Worm (Caenorhabditis elegans): ENCODE results near the gene F38A5.6.

The F38A5.6 gene

DNA sequence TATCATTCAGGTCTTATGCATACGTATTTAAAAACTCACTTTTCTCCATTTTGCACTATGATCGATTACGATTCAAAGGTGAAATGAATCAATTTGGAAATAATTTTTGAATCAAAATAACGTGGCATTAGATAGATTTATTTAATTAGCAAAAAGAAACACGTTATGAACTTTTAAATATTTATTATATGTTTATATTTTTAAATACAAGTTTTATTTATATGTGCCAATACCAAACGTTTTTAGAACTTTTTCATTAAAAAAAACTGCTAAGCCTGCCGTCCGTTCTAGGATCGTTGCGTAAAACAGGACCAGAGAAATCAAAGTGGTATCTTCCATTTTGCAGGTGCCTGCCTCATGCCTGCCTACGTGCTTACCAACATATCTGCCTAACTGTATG lies at the start of gene F38A5.6:
TSS of gene F38A5.6 (minus strand) at position 101 of the 400 bp plus-strand sequence.
- no peak for TF ChIP-seq tab-1 (GFP tag; IDR thresholded peaks at IDR 0.05)
- no peak for TF ChIP-seq cog-1 (tag; optimal IDR thresholded peaks at IDR 0.05)
- TF ChIP-seq ref-1 (GFP tag; conservative IDR thresholded peaks at IDR 0.05): no peak
- TF ChIP-seq ztf-23 (GFP tag; IDR thresholded peaks at IDR 0.05): no peak
- no peak for TF ChIP-seq med-1 (GFP tag; optimal IDR thresholded peaks at IDR 0.05; ENCODE audit: insufficient read depth)
- TF ChIP-seq klf-2 (GFP tag; conservative IDR thresholded peaks at IDR 0.05): no peak
- no peak for TF ChIP-seq flt-1 (GFP tag; IDR thresholded peaks at IDR 0.05)
- no peak for TF ChIP-seq ztf-29 (GFP tag; IDR thresholded peaks at IDR 0.05)
- TF ChIP-seq T22C8.4 (GFP tag; IDR thresholded peaks at IDR 0.05): no peak

DNA sequence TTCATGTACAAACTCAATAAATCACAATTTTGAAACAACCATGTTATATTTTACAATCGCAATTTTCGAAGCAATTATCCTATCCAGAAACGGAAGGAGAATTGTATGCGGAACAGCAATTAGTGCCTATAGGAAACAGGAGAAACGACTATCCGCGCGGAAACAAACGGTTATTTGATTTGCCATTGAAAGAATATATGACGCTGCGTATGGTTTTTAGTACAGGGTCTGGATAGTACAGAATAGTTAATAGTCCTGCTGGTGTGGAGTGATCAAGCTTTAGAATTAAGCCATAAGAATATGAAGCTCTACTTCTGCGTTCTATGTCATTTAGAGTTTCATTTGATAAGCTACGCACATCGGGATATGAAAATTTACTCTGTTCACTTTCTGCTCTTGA lies 49.7 kb upstream of the F38A5.6 start:
- TF ChIP-seq ztf-29 (GFP tag; IDR thresholded peaks at IDR 0.05): no peak
- TF ChIP-seq flt-1 (GFP tag; IDR thresholded peaks at IDR 0.05): no peak
- TF ChIP-seq ref-1 (GFP tag; conservative IDR thresholded peaks at IDR 0.05): no peak
- TF ChIP-seq T22C8.4 (GFP tag; IDR thresholded peaks at IDR 0.05): no peak
- no peak for TF ChIP-seq tab-1 (GFP tag; IDR thresholded peaks at IDR 0.05)
- TF ChIP-seq ztf-23 (GFP tag; IDR thresholded peaks at IDR 0.05): no peak
- TF ChIP-seq cog-1 (tag; optimal IDR thresholded peaks at IDR 0.05): no peak
- no peak for TF ChIP-seq klf-2 (GFP tag; conservative IDR thresholded peaks at IDR 0.05)
- TF ChIP-seq med-1 (GFP tag; optimal IDR thresholded peaks at IDR 0.05; ENCODE audit: insufficient read depth): no peak

DNA sequence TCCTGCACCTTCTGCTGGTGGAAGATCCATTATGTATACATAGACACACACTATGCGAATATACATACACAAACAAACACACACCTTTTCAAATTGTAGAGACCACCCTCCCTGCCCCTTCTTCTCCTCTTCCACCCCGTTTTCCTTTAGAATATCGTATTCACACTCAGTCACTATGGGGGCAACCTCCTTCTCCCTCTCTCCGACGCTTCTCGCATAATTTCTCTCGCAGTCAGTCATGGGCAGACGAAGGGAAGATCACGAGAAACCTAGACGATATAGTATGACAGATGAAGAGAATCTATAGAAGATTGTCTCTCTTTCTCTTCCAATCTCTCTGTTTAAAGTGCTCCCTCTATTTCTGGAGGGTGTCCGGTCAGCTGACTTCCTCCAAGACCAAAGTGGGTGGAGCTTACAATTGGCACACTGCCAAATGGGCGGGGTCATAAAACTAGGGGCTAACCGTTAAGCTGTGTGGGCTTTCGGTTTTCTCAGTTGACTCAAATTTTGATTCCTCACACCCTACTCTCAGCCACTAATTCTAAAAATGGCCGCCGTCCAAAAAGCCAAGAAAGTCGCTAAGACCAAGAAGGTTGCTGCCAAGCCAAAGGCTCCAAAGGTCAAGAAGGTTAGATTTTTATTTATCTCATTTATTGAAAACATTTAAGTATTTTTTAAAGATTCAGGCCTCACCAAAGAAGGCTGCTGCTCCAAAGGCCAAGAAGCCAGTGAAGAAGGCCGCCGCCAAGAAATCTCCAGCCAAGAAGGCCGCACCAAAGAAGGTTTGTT lies 48.9 kb upstream of the F38A5.6 start, which contains the start of gene hil-7:
TSS of gene hil-7 (plus strand) at position 446 of the 789 bp plus-strand sequence.
- TF ChIP-seq T22C8.4 (GFP tag; IDR thresholded peaks at IDR 0.05) (no peak), ztf-23 (GFP tag; IDR thresholded peaks at IDR 0.05) (peak; percentile 62), ref-1 (GFP tag; conservative IDR thresholded peaks at IDR 0.05) (0 out of 2 replicates have a peak, but pooled peaks have one; percentile 12), klf-2 (GFP tag; conservative IDR thresholded peaks at IDR 0.05) (no peak), flt-1 (GFP tag; IDR thresholded peaks at IDR 0.05) (no peak; the same call in 1 of the 2 replicates), cog-1 (tag; optimal IDR thresholded peaks at IDR 0.05) (peak; percentile 74), ztf-29 (GFP tag; IDR thresholded peaks at IDR 0.05) (peak; percentile 30; the same call in 1 of the 2 replicates), med-1 (GFP tag; optimal IDR thresholded peaks at IDR 0.05; ENCODE audit: insufficient read depth) (no peak), tab-1 (GFP tag; IDR thresholded peaks at IDR 0.05) (0 out of 2 replicates have a peak, but pooled peaks have one; percentile 36)

DNA sequence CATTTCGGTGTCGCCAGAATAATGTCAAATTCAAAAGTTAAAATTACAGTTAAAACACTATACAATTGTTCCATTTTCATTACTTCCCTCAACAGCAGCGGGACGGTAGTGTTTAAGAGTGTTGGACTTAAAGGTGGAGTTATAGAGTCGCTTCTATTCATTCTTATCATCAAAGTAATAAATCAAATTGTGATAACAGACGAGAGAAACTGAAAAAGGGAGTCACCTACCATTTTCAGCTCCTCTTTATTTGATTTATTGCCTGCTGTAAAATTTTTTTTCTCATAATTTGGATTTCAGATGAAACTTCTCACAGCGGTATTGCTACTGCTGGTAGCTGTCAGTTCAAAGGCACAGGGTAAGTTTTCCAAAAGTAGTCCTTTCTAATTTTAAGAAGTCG lies 42.7 kb upstream of the F38A5.6 start, which contains the start of gene C01B10.6:
TSS of gene C01B10.6 (plus strand) at position 301 of the 400 bp plus-strand sequence.
- TF ChIP-seq cog-1 (tag; optimal IDR thresholded peaks at IDR 0.05): no peak
- no peak for TF ChIP-seq med-1 (GFP tag; optimal IDR thresholded peaks at IDR 0.05; ENCODE audit: insufficient read depth)
- no peak for TF ChIP-seq flt-1 (GFP tag; IDR thresholded peaks at IDR 0.05)

DNA sequence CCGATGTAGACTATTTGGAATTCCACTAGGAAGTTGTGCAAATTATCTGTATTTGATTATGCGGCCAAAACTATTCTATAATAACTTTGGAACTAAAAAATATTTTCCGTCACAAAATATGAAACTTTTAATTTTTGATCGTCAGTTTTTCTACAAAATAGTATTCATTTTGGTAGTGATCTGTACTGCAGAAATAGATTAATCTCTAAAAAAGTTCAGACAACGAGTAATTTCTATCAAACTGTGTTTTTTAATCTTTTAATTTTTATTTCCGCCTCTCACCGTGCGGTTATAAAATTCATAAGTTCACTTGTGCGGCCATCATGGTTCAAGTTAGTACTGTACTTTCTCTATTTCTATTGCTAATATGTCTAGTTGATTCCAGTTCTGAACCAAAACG lies 41.1 kb upstream of the F38A5.6 start, which contains the start of gene C01B10.7:
TSS of gene C01B10.7 (plus strand) at position 301 of the 400 bp plus-strand sequence.
- TF ChIP-seq ztf-29 (GFP tag; IDR thresholded peaks at IDR 0.05): no peak
- TF ChIP-seq med-1 (GFP tag; optimal IDR thresholded peaks at IDR 0.05; ENCODE audit: insufficient read depth): no peak
- TF ChIP-seq tab-1 (GFP tag; IDR thresholded peaks at IDR 0.05): no peak
- TF ChIP-seq cog-1 (tag; optimal IDR thresholded peaks at IDR 0.05): no peak
- TF ChIP-seq T22C8.4 (GFP tag; IDR thresholded peaks at IDR 0.05): no peak
- TF ChIP-seq ztf-23 (GFP tag; IDR thresholded peaks at IDR 0.05): no peak

DNA sequence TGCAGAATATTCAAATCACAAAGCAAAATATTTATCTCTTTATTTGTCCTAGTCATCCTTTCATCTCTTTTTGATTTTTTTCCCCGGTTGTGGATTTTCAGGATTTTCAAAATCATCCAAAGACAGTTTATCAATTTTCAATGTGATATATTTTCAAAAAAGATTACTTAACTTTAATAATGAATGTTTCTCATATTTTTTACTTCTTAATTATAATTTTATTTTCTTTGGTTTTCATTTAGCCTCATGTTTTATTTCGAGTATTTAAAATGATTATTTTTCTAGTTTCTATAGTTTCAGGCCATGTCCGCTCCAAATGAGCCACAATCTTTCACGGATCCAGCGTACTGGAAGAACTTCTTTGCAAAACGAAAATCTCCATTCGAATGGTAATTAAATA lies 37.6 kb upstream of the F38A5.6 start, which contains the start of gene metl-13:
TSS of gene metl-13 (plus strand) at position 301 of the 400 bp plus-strand sequence.
- TF ChIP-seq ztf-23 (GFP tag; IDR thresholded peaks at IDR 0.05) (no peak), T22C8.4 (GFP tag; IDR thresholded peaks at IDR 0.05) (no peak), med-1 (GFP tag; optimal IDR thresholded peaks at IDR 0.05; ENCODE audit: insufficient read depth) (no peak), ztf-29 (GFP tag; IDR thresholded peaks at IDR 0.05) (no peak), tab-1 (GFP tag; IDR thresholded peaks at IDR 0.05) (no peak), klf-2 (GFP tag; conservative IDR thresholded peaks at IDR 0.05) (no peak), flt-1 (GFP tag; IDR thresholded peaks at IDR 0.05) (no peak), ref-1 (GFP tag; conservative IDR thresholded peaks at IDR 0.05) (no peak), cog-1 (tag; optimal IDR thresholded peaks at IDR 0.05) (no peak)

DNA sequence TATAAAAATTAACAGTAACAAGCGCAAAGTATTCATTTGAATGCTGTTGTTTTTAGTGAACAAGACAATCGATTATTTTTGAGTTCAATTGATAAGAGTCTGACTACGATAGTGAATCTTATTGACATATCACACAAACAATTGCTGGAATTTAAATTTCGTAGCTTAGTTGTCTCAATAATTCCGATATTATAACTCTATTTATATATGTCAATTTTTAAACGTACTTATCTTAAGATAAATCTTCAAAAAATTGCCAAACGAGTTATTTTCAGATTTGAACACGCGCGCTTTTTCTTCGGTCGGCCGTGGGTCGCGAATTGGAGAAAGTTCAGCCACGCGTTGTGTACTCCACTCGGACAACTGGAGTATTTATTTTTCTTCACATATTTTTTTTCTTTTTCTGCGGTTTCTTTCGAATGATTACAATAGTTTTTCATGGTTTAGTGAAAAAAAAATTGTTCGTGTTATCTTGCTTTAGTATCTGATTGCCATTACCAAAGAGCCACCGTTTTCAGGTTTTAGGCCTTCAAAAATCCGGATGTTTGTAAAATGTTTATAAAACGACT lies 34.6 kb upstream of the F38A5.6 start, which contains the start of the genes cest-5.1 and C01B10.9:
TSS of gene cest-5.1 (minus strand) at position 51 of the 569 bp plus-strand sequence.
TSS of gene C01B10.9 (plus strand) at position 519 of the 569 bp plus-strand sequence.
- TF ChIP-seq klf-2 (GFP tag; conservative IDR thresholded peaks at IDR 0.05): no peak
- no peak; the same call in 1 of the 2 replicates for TF ChIP-seq flt-1 (GFP tag; IDR thresholded peaks at IDR 0.05)
- no peak for TF ChIP-seq med-1 (GFP tag; optimal IDR thresholded peaks at IDR 0.05; ENCODE audit: insufficient read depth)
- no peak for TF ChIP-seq tab-1 (GFP tag; IDR thresholded peaks at IDR 0.05)
- peak; percentile 9 for TF ChIP-seq cog-1 (tag; optimal IDR thresholded peaks at IDR 0.05)
- 0 out of 2 replicates have a peak, but pooled peaks have one; percentile 27 for TF ChIP-seq T22C8.4 (GFP tag; IDR thresholded peaks at IDR 0.05)
- TF ChIP-seq ztf-29 (GFP tag; IDR thresholded peaks at IDR 0.05): no peak
- no peak for TF ChIP-seq ztf-23 (GFP tag; IDR thresholded peaks at IDR 0.05)
- TF ChIP-seq ref-1 (GFP tag; conservative IDR thresholded peaks at IDR 0.05): no peak

DNA sequence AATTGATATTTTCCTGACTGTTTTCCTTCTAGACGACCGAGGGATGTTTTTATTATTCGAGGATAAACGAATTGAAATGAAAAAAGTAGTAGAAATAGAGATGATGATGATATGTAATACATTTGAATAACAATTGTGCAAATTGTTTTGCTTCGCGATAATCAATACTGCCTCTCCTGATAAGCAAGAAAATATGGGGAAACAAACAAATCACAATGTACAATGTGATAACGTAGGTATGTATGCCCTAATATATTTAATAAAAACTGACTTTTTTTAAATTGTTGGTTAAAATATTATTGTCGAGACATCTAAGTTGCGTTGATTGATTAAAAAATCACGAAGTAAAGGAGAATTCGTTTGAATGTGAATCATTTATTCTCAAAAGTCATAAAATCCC lies 30.6 kb upstream of the F38A5.6 start, which contains the start of gene cest-5.2:
TSS of gene cest-5.2 (minus strand) at position 128 of the 400 bp plus-strand sequence.
- TF ChIP-seq med-1 (GFP tag; optimal IDR thresholded peaks at IDR 0.05; ENCODE audit: insufficient read depth) (no peak), flt-1 (GFP tag; IDR thresholded peaks at IDR 0.05) (no peak), ztf-23 (GFP tag; IDR thresholded peaks at IDR 0.05) (no peak), klf-2 (GFP tag; conservative IDR thresholded peaks at IDR 0.05) (no peak), T22C8.4 (GFP tag; IDR thresholded peaks at IDR 0.05) (no peak), cog-1 (tag; optimal IDR thresholded peaks at IDR 0.05) (no peak), tab-1 (GFP tag; IDR thresholded peaks at IDR 0.05) (no peak), ztf-29 (GFP tag; IDR thresholded peaks at IDR 0.05) (no peak), ref-1 (GFP tag; conservative IDR thresholded peaks at IDR 0.05) (no peak)

DNA sequence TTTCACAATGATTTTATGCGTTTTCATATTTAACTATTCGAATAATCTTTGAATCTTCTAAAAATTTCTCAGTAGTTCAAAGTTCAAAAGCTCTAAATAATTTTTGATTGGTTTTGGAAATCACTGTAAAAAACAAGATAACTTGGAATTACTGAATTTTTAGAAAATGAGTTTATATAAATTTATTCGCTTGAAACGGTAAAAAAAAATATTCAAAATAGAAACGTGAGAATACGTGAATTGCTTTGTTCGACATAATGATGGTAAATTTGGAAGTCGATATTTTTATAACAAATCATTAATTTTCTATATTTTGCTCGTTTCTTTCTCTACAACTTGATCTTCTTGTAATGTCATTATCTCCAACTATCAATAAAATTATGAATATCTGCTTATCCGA lies 26.2 kb upstream of the F38A5.6 start, which contains the start of gene C01B10.44:
TSS of gene C01B10.44 (plus strand) at position 301 of the 400 bp plus-strand sequence.
- TF ChIP-seq ref-1 (GFP tag; conservative IDR thresholded peaks at IDR 0.05): no peak

Data from whole organism, midembryonic.